Fruit fly (Drosophila melanogaster): Measurements from ENCODE around the gene betaTub97EF.

The betaTub97EF gene

dm6 chr3R:27937752-27938694 lies 50.2 kb downstream of the betaTub97EF start, which contains the start of the genes NSD and BOD1 (continued):
- TF ChIP-seq CG11696 (GFP tag; IDR thresholded peaks at IDR 0.05) (no peak), hkb (optimal IDR thresholded peaks at IDR 0.05) (no peak), hkb (GFP tag; IDR thresholded peaks at IDR 0.05) (no peak), H15 (GFP tag; IDR thresholded peaks at IDR 0.05) (peak; percentile 48; the same call in 1 of the 3 replicates), Hmr (GFP tag; optimal IDR thresholded peaks at IDR 0.05) (peak; percentile 56), Elba2 (GFP tag; optimal IDR thresholded peaks at IDR 0.05) (no peak), CG43689 (GFP tag; IDR thresholded peaks at IDR 0.05) (no peak), ap (GFP tag; IDR thresholded peaks at IDR 0.05) (no peak), CG18619 (GFP tag; optimal IDR thresholded peaks at IDR 0.05) (peak; percentile 37), CG10267 (tag; optimal IDR thresholded peaks at IDR 0.05) (peak; percentile 35), zfh1 (GFP tag; IDR thresholded peaks at IDR 0.05) (peak; percentile 70; the same call in 1 of the 3 replicates), Lim3 (GFP tag; IDR thresholded peaks at IDR 0.05) (no peak), MBD-R2 (GFP tag; IDR thresholded peaks at IDR 0.05) (peak; percentile 88), sens-2 (GFP tag; IDR thresholded peaks at IDR 0.05) (no peak), CG9215 (GFP tag; IDR thresholded peaks at IDR 0.05) (peak; percentile 63), CG15696 (tag; optimal IDR thresholded peaks at IDR 0.05) (peak; percentile 55), org-1 (GFP tag; optimal IDR thresholded peaks at IDR 0.05) (no peak), B-H1 (GFP tag; IDR thresholded peaks at IDR 0.05) (peak; percentile 45; the same call in 2 of the 3 replicates), tio (GFP tag; optimal IDR thresholded peaks at IDR 0.05) (no peak), CG9817 (tag; optimal IDR thresholded peaks at IDR 0.05) (peak; percentile 60), Sin3A (optimal IDR thresholded peaks at IDR 0.05) (peak; percentile 5), CG32532 (GFP tag; IDR thresholded peaks at IDR 0.05) (peak; percentile 84), CG4730 (GFP tag; IDR thresholded peaks at IDR 0.05) (0 out of 2 replicates have a peak, but pooled peaks have one; percentile 23), Ssrp (tag; optimal IDR thresholded peaks at IDR 0.05) (peak; percentile 46), MESR4 (GFP tag; optimal IDR thresholded peaks at IDR 0.05) (peak; percentile 72), Atf6 (GFP tag; IDR thresholded peaks at IDR 0.05) (no peak), CG15479 (GFP tag; optimal IDR thresholded peaks at IDR 0.05) (no peak), cas (GFP tag; IDR thresholded peaks at IDR 0.05) (peak; percentile 57; the same call in 1 of the 2 replicates), CG12942 (GFP tag; optimal IDR thresholded peaks at IDR 0.05) (peak; percentile 15), Taf1 (GFP tag; IDR thresholded peaks at IDR 0.05) (peak; percentile 49; the same call in 1 of the 2 replicates), PHDP (tag; optimal IDR thresholded peaks at IDR 0.05) (no peak), Dll (GFP tag; IDR thresholded peaks at IDR 0.05; ENCODE audit: partially characterized antibody) (peak; percentile 76), gcm (GFP tag; optimal IDR thresholded peaks at IDR 0.05) (no peak), CG6654 (GFP tag; optimal IDR thresholded peaks at IDR 0.05) (no peak), CG1647 (GFP tag; optimal IDR thresholded peaks at IDR 0.05) (peak; percentile 27), CG42726 (GFP tag; IDR thresholded peaks at IDR 0.05; ENCODE audit: partially characterized antibody) (peak; percentile 98), NK7.1 (GFP tag; optimal IDR thresholded peaks at IDR 0.05) (no peak), Abd-B (GFP tag; optimal IDR thresholded peaks at IDR 0.05) (peak; percentile 61), CG14014 (GFP tag; IDR thresholded peaks at IDR 0.05) (peak; percentile 63; the same call in 1 of the 2 replicates), emc (GFP tag; optimal IDR thresholded peaks at IDR 0.05) (no peak), vnd (GFP tag; IDR thresholded peaks at IDR 0.05; ENCODE audit: partially characterized antibody) (peak; percentile 94), Doc3 (GFP tag; IDR thresholded peaks at IDR 0.05; ENCODE audit: partially characterized antibody) (peak; percentile 67), CG6254 (GFP tag; optimal IDR thresholded peaks at IDR 0.05) (no peak), Nf-YA (GFP tag; IDR thresholded peaks at IDR 0.05) (no peak), pros (GFP tag; optimal IDR thresholded peaks at IDR 0.05) (no peak), Ravus (GFP tag; IDR thresholded peaks at IDR 0.05) (peak; percentile 15; the same call in 1 of the 2 replicates), seq (GFP tag; IDR thresholded peaks at IDR 0.05) (peak; percentile 40), dati (GFP tag; IDR thresholded peaks at IDR 0.05) (no peak), CG17568 (GFP tag; optimal IDR thresholded peaks at IDR 0.05) (no peak)
